Fruit fly (Drosophila melanogaster) whole organism, embryonic: ENCODE measurements around the gene CG7139.
A peak's percentile ranks its signal among the peaks of the same experiment; 100 is the strongest.

ENCODE experiments used
- Awh ChIP-seq: fragments of 200-800 bp; sonication (Bioruptor generic); IDR thresholded peaks from 2 replicates; pipeline ENCODE4, ENCODE4 v1.3.6; 2022; ENCODE audit warnings: missing biosample characterization, missing genetic modification characterization
- Bteb2 ChIP-seq: fragments of 200-800 bp; sonication (Bioruptor generic); optimal IDR thresholded peaks from 2 replicates; lab custom pipeline; 2016; ENCODE audit warnings: missing biosample characterization, missing genetic modification characterization
- CG11085 ChIP-seq: fragments of 200-800 bp; sonication (Bioruptor generic); IDR thresholded peaks from 2 replicates; pipeline ENCODE4 v1.3.6; 2022; ENCODE audit warnings: missing biosample characterization, missing genetic modification characterization
- CG11723 ChIP-seq: fragments of 200-800 bp; sonication (Bioruptor generic); optimal IDR thresholded peaks from 2 replicates; lab custom pipeline; 2017; ENCODE audit warnings: missing biosample characterization, mild to moderate bottlenecking, missing genetic modification characterization
- CG13296 ChIP-seq: fragments of 200-800 bp; sonication (Bioruptor generic); optimal IDR thresholded peaks from 3 replicates; lab custom pipeline; 2018; ENCODE audit warnings: missing biosample characterization, mild to moderate bottlenecking, missing genetic modification characterization
- CG16815 ChIP-seq: fragments of 200-800 bp; sonication (Bioruptor generic); optimal IDR thresholded peaks from 3 replicates; lab custom pipeline; 2017; ENCODE audit warnings: missing biosample characterization, mild to moderate bottlenecking, missing genetic modification characterization
- CG17328 ChIP-seq: fragments of 200-800 bp; sonication (Bioruptor generic); IDR thresholded peaks from 2 replicates; pipeline ENCODE4 v1.3.6; 2022; ENCODE audit warnings: missing biosample characterization, missing genetic modification characterization
- CG1792 ChIP-seq: fragments of 200-800 bp; sonication (Bioruptor generic); optimal IDR thresholded peaks from 2 replicates; lab custom pipeline; 2016; ENCODE audit warnings: missing biosample characterization, missing genetic modification characterization
- CG31441 ChIP-seq: fragments of 200-800 bp; sonication (Bioruptor generic); IDR thresholded peaks from 2 replicates; pipeline ENCODE4 v1.3.6; 2022; ENCODE audit warnings: missing biosample characterization, missing genetic modification characterization
- CG3838 ChIP-seq: fragments of 200-800 bp; sonication (Bioruptor generic); optimal IDR thresholded peaks from 3 replicates; lab custom pipeline; 2016; ENCODE audit warnings: missing biosample characterization, missing genetic modification characterization
- CG4730 ChIP-seq: fragments of 200-800 bp; sonication (Bioruptor generic); IDR thresholded peaks from 2 replicates; pipeline ENCODE4 v1.3.6; 2022; ENCODE audit warnings: missing biosample characterization, missing genetic modification characterization
- CG6854 ChIP-seq: fragments of 200-800 bp; sonication (Bioruptor generic); optimal IDR thresholded peaks from 3 replicates; lab custom pipeline; 2017; ENCODE audit warnings: missing biosample characterization, mild to moderate bottlenecking, missing genetic modification characterization
- CG7556 ChIP-seq: fragments of 200-800 bp; sonication (Bioruptor generic); optimal IDR thresholded peaks from 2 replicates; lab custom pipeline; 2017; ENCODE audit warnings: missing biosample characterization, mild to moderate bottlenecking, missing genetic modification characterization
- CG8765 ChIP-seq: fragments of 200-800 bp; sonication (Bioruptor generic); IDR thresholded peaks from 2 replicates; pipeline ENCODE4 v1.3.6; 2022; ENCODE audit warnings: missing biosample characterization, missing genetic modification characterization
- CG9797 ChIP-seq: fragments of 200-800 bp; sonication (Bioruptor generic); optimal IDR thresholded peaks from 3 replicates; lab custom pipeline; 2018; ENCODE audit warnings: missing biosample characterization, mild to moderate bottlenecking, missing genetic modification characterization
- D ChIP-seq, 2 experiments: fragments of 200-800 bp in 1 of 2; fragments of >200 bp in 1 of 2; sonication (Bioruptor generic) in 1 of 2; optimal IDR thresholded peaks; 2 replicates in 1 of 2; 3 replicates in 1 of 2; lab custom pipeline; 2017; ENCODE audit warnings: mild to moderate bottlenecking in 1 of 2, missing biosample characterization in 1 of 2, missing genetic modification characterization in 1 of 2, missing genetic modification reagents in 1 of 2
- Dbx ChIP-seq: fragments of 200-800 bp; sonication (Bioruptor generic); IDR thresholded peaks from 3 replicates; pipeline ENCODE4 v1.3.6; 2022; ENCODE audit warnings: missing biosample characterization, missing genetic modification characterization
- Dfd ChIP-seq, 2 experiments: fragments of >200 bp; optimal IDR thresholded peaks; 2 replicates each; lab custom pipeline; 2017; ENCODE audit warnings: missing biosample characterization in 2 of 2, missing genetic modification characterization in 2 of 2
- Dll ChIP-seq: fragments of 200-800 bp; sonication (Bioruptor generic); IDR thresholded peaks from 4 replicates; pipeline ENCODE4 v1.3.6; 2022; ENCODE audit warnings: missing biosample characterization, missing genetic modification characterization; ENCODE audit not compliant: partially characterized antibody
- Ets97D ChIP-seq: fragments of 200-800 bp; sonication (Bioruptor generic); optimal IDR thresholded peaks from 3 replicates; lab custom pipeline; 2016; ENCODE audit warnings: missing biosample characterization, missing genetic modification characterization
- Fer3 ChIP-seq: fragments of 200-800 bp; sonication (Bioruptor generic); optimal IDR thresholded peaks from 2 replicates; lab custom pipeline; 2018; ENCODE audit warnings: missing biosample characterization, mild to moderate bottlenecking, missing genetic modification characterization, moderate library complexity
- H2.0 ChIP-seq: fragments of 200-800 bp; sonication (Bioruptor generic); IDR thresholded peaks from 2 replicates; pipeline ENCODE4 v1.3.6; 2022; ENCODE audit warnings: missing biosample characterization, missing genetic modification characterization
- Hr51 ChIP-seq, 2 experiments: fragments of 200-800 bp; sonication (Bioruptor generic); optimal IDR thresholded peaks; 2 replicates in 1 of 2; 3 replicates in 1 of 2; lab custom pipeline; 2016 to 2018; ENCODE audit warnings: missing biosample characterization in 2 of 2, missing genetic modification characterization in 2 of 2, mild to moderate bottlenecking in 1 of 2, moderate library complexity in 1 of 2
- Jarid2 ChIP-seq: fragments of 200-800 bp; sonication (Bioruptor generic); optimal IDR thresholded peaks from 3 replicates; lab custom pipeline; 2017; ENCODE audit warnings: mild to moderate bottlenecking, missing biosample characterization, missing genetic modification reagents, missing genetic modification characterization
- Max ChIP-seq: fragments of 200-800 bp; sonication (Bioruptor generic); optimal IDR thresholded peaks from 2 replicates; lab custom pipeline; 2016; ENCODE audit warnings: missing biosample characterization, mild to moderate bottlenecking, missing genetic modification characterization
- PHDP ChIP-seq: fragments of 200-800 bp; sonication (Bioruptor generic); optimal IDR thresholded peaks from 3 replicates; lab custom pipeline; 2018; ENCODE audit warnings: missing biosample characterization, mild to moderate bottlenecking, missing genetic modification characterization, moderate library complexity
- Ravus ChIP-seq: fragments of 200-800 bp; sonication (Bioruptor generic); IDR thresholded peaks from 2 replicates; pipeline ENCODE4 v1.3.6; 2022; ENCODE audit warnings: missing biosample characterization, missing genetic modification characterization
- Rx ChIP-seq: fragments of 200-800 bp; sonication (Bioruptor generic); IDR thresholded peaks from 2 replicates; pipeline ENCODE4 v1.3.6; 2022; ENCODE audit warnings: missing biosample characterization, missing genetic modification characterization
- YL-1 ChIP-seq: fragments of 200-800 bp; sonication (Bioruptor generic); optimal IDR thresholded peaks from 3 replicates; lab custom pipeline; 2017; ENCODE audit warnings: missing biosample characterization, mild to moderate bottlenecking, missing genetic modification characterization
- amos ChIP-seq: fragments of 200-800 bp; sonication (Bioruptor generic); IDR thresholded peaks from 2 replicates; pipeline ENCODE4 v1.3.6; 2022; ENCODE audit warnings: missing biosample characterization, missing genetic modification characterization; ENCODE audit not compliant: partially characterized antibody
- ara ChIP-seq: fragments of 200-800 bp; sonication (Bioruptor generic); IDR thresholded peaks from 2 replicates; pipeline ENCODE4 v1.3.6; 2022; ENCODE audit warnings: missing biosample characterization, missing genetic modification characterization
- btn ChIP-seq: fragments of 200-800 bp; sonication (Bioruptor generic); optimal IDR thresholded peaks from 2 replicates; lab custom pipeline; 2016; ENCODE audit warnings: missing biosample characterization, missing genetic modification characterization
- corto ChIP-seq: fragments of 200-800 bp; sonication (Bioruptor generic); optimal IDR thresholded peaks from 2 replicates; lab custom pipeline; 2016; ENCODE audit warnings: missing biosample characterization, mild to moderate bottlenecking, missing genetic modification characterization, moderate library complexity
- dati ChIP-seq: fragments of 200-800 bp; sonication (Bioruptor generic); IDR thresholded peaks from 2 replicates; pipeline ENCODE4 v1.3.6; 2022; ENCODE audit warnings: missing biosample characterization, missing genetic modification characterization
- ham ChIP-seq: fragments of 200-800 bp; sonication (Bioruptor generic); IDR thresholded peaks from 2 replicates; pipeline ENCODE4 v1.3.6; 2022; ENCODE audit warnings: missing biosample characterization, missing genetic modification characterization
- ken ChIP-seq: fragments of 200-800 bp; sonication (Bioruptor generic); IDR thresholded peaks from 3 replicates; pipeline ENCODE4 v1.3.6; 2022; ENCODE audit warnings: missing biosample characterization, missing genetic modification characterization
- lilli ChIP-seq: fragments of 200-800 bp; sonication (Bioruptor generic); optimal IDR thresholded peaks from 3 replicates; lab custom pipeline; 2016; ENCODE audit warnings: missing biosample characterization, missing genetic modification characterization
- lola ChIP-seq, 3 experiments: fragments of >200 bp in 2 of 3; fragments of 200-800 bp in 1 of 3; sonication (Bioruptor generic) in 1 of 3; optimal IDR thresholded peaks; 2 replicates each; lab custom pipeline; 2017 to 2019; ENCODE audit warnings: missing biosample characterization in 3 of 3, missing genetic modification characterization in 3 of 3, mild to moderate bottlenecking in 1 of 3, moderate library complexity in 1 of 3
- pho ChIP-seq: fragments of 200-800 bp; sonication (Bioruptor generic); optimal IDR thresholded peaks from 2 replicates; lab custom pipeline; 2016; ENCODE audit warnings: missing biosample characterization, missing genetic modification characterization
- pnt ChIP-seq: fragments of 200-800 bp; sonication (Bioruptor generic); optimal IDR thresholded peaks from 3 replicates; lab custom pipeline; 2016; ENCODE audit warnings: missing biosample characterization, missing genetic modification characterization
- pum ChIP-seq: fragments of 200-800 bp; sonication (Bioruptor generic); optimal IDR thresholded peaks from 2 replicates; lab custom pipeline; 2016; ENCODE audit warnings: missing biosample characterization, missing genetic modification characterization
- ro ChIP-seq: fragments of 200-800 bp; sonication (Bioruptor generic); IDR thresholded peaks from 2 replicates; pipeline ENCODE4 v1.3.6; 2022; ENCODE audit warnings: missing biosample characterization, missing genetic modification characterization
- schlank ChIP-seq: fragments of 200-800 bp; sonication (Bioruptor generic); optimal IDR thresholded peaks from 2 replicates; lab custom pipeline; 2018; ENCODE audit warnings: missing biosample characterization, mild to moderate bottlenecking, missing genetic modification characterization
- sisA ChIP-seq: fragments of 200-800 bp; sonication (Bioruptor generic); IDR thresholded peaks from 2 replicates; pipeline ENCODE4 v1.3.6; 2022; ENCODE audit warnings: missing biosample characterization, missing genetic modification characterization
- slbo ChIP-seq: fragments of 200-800 bp; sonication (Bioruptor generic); IDR thresholded peaks from 2 replicates; pipeline ENCODE4 v1.3.6; 2022; ENCODE audit warnings: missing biosample characterization, missing genetic modification characterization
- sr ChIP-seq: fragments of 200-800 bp; sonication (Bioruptor generic); IDR thresholded peaks from 3 replicates; pipeline ENCODE4 v1.3.6; 2022; ENCODE audit warnings: missing biosample characterization, missing genetic modification characterization
- stwl ChIP-seq: fragments of 200-800 bp; sonication (Bioruptor generic); optimal IDR thresholded peaks from 3 replicates; lab custom pipeline; 2018; ENCODE audit warnings: missing biosample characterization, mild to moderate bottlenecking, missing genetic modification characterization, moderate library complexity
- tio ChIP-seq: fragments of 200-800 bp; sonication (Bioruptor generic); optimal IDR thresholded peaks from 2 replicates; lab custom pipeline; 2017; ENCODE audit warnings: missing biosample characterization, missing genetic modification characterization, inconsistent platforms
- trh ChIP-seq: fragments of 200-800 bp; sonication (Bioruptor generic); optimal IDR thresholded peaks from 2 replicates; lab custom pipeline; 2016; ENCODE audit warnings: missing biosample characterization, missing genetic modification characterization
- zfh2 ChIP-seq: fragments of 200-800 bp; sonication (Bioruptor generic); optimal IDR thresholded peaks from 2 replicates; lab custom pipeline; 2016; ENCODE audit warnings: missing biosample characterization, missing genetic modification characterization

The CG7139 gene

DNA sequence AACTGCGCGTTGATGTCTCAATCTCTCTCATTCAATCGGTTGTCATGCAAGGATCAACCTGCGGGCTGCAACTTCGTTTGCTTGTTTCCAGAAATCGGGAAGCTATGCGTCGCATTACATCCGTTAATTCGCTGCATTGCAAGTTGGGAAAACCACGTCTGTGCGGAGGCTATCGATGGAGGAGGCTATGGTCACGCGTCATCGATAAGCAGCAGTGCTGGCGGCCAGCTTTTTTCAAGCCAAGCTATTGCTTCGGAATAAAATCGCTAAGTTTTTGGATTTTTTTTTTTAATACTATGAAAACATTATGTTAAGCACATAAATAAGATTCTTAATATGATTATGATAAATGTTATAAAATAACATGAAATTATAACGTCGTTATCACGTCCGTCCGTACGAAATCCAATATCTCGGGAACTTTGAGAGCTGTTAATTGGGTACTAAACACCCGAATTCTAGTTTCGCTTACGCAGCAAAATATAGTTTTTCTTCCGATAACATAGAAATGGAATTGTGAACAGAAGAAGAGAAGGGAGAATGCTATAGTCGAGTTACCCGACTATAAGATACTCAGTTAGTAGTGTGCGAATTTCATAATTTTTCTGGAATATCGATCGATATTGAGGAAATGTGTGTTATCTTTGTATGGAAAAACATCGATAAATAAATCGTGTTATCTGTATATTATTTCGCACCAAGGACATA, at the start of gene CG7139 (continued):
- TF ChIP-seq pho (GFP tag; lab: Kevin White, UChicago) (no peak), corto (GFP tag; lab: Kevin White, UChicago) (peak; percentile 21), YL-1 (GFP tag; lab: Kevin White, UChicago) (peak; percentile 14), ken (GFP tag; lab: Robert Waterston, UW) (no peak), CG3838 (GFP tag; lab: Kevin White, UChicago) (no peak), Bteb2 (GFP tag; lab: Kevin White, UChicago) (no peak), D (optimal IDR thresholded peaks at IDR 0.05; lab: Kevin White, UChicago) (no peak), D (GFP tag; optimal IDR thresholded peaks at IDR 0.05; lab: Kevin White, UChicago) (no peak), Awh (GFP tag; lab: Robert Waterston, UW) (no peak), Rx (no peak), pum (GFP tag; lab: Kevin White, UChicago) (no peak), CG7556 (GFP tag; lab: Kevin White, UChicago) (no peak), Ets97D (GFP tag; lab: Kevin White, UChicago) (peak; percentile 25), Ravus (GFP tag; lab: Robert Waterston, UW) (no peak), zfh2 (GFP tag; lab: Kevin White, UChicago) (no peak), sisA (GFP tag; lab: Robert Waterston, UW) (no peak), CG16815 (GFP tag; lab: Kevin White, UChicago) (no peak), Jarid2 (no peak), PHDP (tag; lab: Kevin White, UChicago) (no peak), lola (GFP tag; optimal IDR thresholded peaks at IDR 0.05; lab: Kevin White, UChicago) (no peak), lilli (GFP tag; lab: Kevin White, UChicago) (no peak), CG6854 (no peak), CG11723 (GFP tag; lab: Kevin White, UChicago) (no peak), CG1792 (GFP tag; lab: Kevin White, UChicago) (no peak), slbo (no peak), Dbx (GFP tag; lab: Robert Waterston, UW) (no peak), CG9797 (peak; percentile 17), tio (GFP tag; lab: Kevin White, UChicago) (no peak), ara (GFP tag; lab: Robert Waterston, UW) (no peak), Dll (peak; percentile 67; the same call in 3 of the 4 replicates), dati (GFP tag; lab: Robert Waterston, UW) (no peak), H2.0 (GFP tag; lab: Robert Waterston, UW) (no peak), Hr51 (GFP tag; optimal IDR thresholded peaks at IDR 0.05; lab: Kevin White, UChicago) (no peak), sr (GFP tag; lab: Robert Waterston, UW) (no peak), trh (GFP tag; lab: Kevin White, UChicago) (no peak), Max (GFP tag; lab: Kevin White, UChicago) (no peak), CG13296 (GFP tag; lab: Kevin White, UChicago) (peak; percentile 8), pnt (no peak), Dfd (GFP tag; optimal IDR thresholded peaks at IDR 0.05; lab: Kevin White, UChicago) (no peak), ro (GFP tag; lab: Robert Waterston, UW) (no peak), amos (GFP tag; lab: Robert Waterston, UW) (peak; percentile 70), Fer3 (tag; lab: Kevin White, UChicago) (no peak), stwl (tag; lab: Kevin White, UChicago) (peak; percentile 37), CG4730 (GFP tag; lab: Robert Waterston, UW) (no peak), ham (GFP tag; lab: Robert Waterston, UW) (no peak), CG17328 (GFP tag; lab: Robert Waterston, UW) (no peak), schlank (tag; lab: Kevin White, UChicago) (no peak), btn (GFP tag; lab: Kevin White, UChicago) (no peak), CG8765 (GFP tag; lab: Robert Waterston, UW) (no peak), CG11085 (GFP tag; lab: Robert Waterston, UW) (no peak), CG31441 (GFP tag; lab: Robert Waterston, UW) (peak; percentile 28; the same call in 1 of the 2 replicates)
